Fruit fly (Drosophila melanogaster) whole organism, embryonic: ENCODE data around the gene Epp.

Source experiments
- Adf1 ChIP-seq: fragments of 200-800 bp; sonication (Bioruptor generic); IDR thresholded peaks from 2 replicates; pipeline ENCODE4 v1.3.6; 2022; ENCODE audit warnings: missing biosample characterization, missing genetic modification characterization
- Aef1 ChIP-seq: fragments of 200-800 bp; sonication (Bioruptor generic); IDR thresholded peaks from 3 replicates; pipeline ENCODE4 v1.3.6; 2022; ENCODE audit warnings: missing biosample characterization, missing genetic modification characterization
- Bgb ChIP-seq: fragments of 200-800 bp; sonication (Bioruptor generic); IDR thresholded peaks from 2 replicates; pipeline ENCODE4 v1.3.6; 2022; ENCODE audit warnings: missing biosample characterization, missing genetic modification characterization; ENCODE audit not compliant: partially characterized antibody
- CG10321 ChIP-seq: fragments of 200-800 bp; sonication (Bioruptor generic); IDR thresholded peaks from 2 replicates; pipeline ENCODE4 v1.3.6; 2022; ENCODE audit warnings: missing biosample characterization, missing genetic modification characterization
- CG12071 ChIP-seq: fragments of 200-800 bp; sonication (Bioruptor generic); optimal IDR thresholded peaks from 3 replicates; lab custom pipeline; 2018; ENCODE audit warnings: missing biosample characterization, mild to moderate bottlenecking, missing genetic modification characterization
- CG12155 ChIP-seq: fragments of 200-800 bp; sonication (Bioruptor generic); optimal IDR thresholded peaks from 3 replicates; lab custom pipeline; 2016; ENCODE audit warnings: missing biosample characterization, missing genetic modification characterization
- CG13894 ChIP-seq: fragments of 200-800 bp; sonication (Bioruptor generic); optimal IDR thresholded peaks from 3 replicates; lab custom pipeline; 2018; ENCODE audit warnings: missing biosample characterization, mild to moderate bottlenecking, missing genetic modification characterization, moderate library complexity
- CG16779 ChIP-seq: fragments of 200-800 bp; sonication (Bioruptor generic); IDR thresholded peaks from 2 replicates; pipeline ENCODE4 v1.3.6; 2022; ENCODE audit warnings: missing biosample characterization, missing genetic modification characterization
- CG16813 ChIP-seq: fragments of 200-800 bp; sonication (Bioruptor generic); IDR thresholded peaks from 3 replicates; pipeline ENCODE4 v1.3.6; 2022; ENCODE audit warnings: missing biosample characterization, missing genetic modification characterization; ENCODE audit not compliant: partially characterized antibody
- CG1832 ChIP-seq: fragments of 200-800 bp; sonication (Bioruptor generic); optimal IDR thresholded peaks from 2 replicates; lab custom pipeline; 2017; ENCODE audit warnings: missing biosample characterization, mild to moderate bottlenecking, missing genetic modification characterization, inconsistent platforms
- CG2199 ChIP-seq: fragments of 200-800 bp; sonication (Bioruptor generic); IDR thresholded peaks from 3 replicates; pipeline ENCODE4 v1.3.6; 2022; ENCODE audit warnings: missing biosample characterization, missing genetic modification characterization
- CG2202 ChIP-seq: fragments of 200-800 bp; sonication (Bioruptor generic); optimal IDR thresholded peaks from 2 replicates; lab custom pipeline; 2018; ENCODE audit warnings: missing biosample characterization, mild to moderate bottlenecking, missing genetic modification characterization
- CG4328 ChIP-seq: fragments of 200-800 bp; sonication (Bioruptor generic); optimal IDR thresholded peaks from 3 replicates; lab custom pipeline; 2017; ENCODE audit warnings: missing biosample characterization, missing genetic modification reagents, missing genetic modification characterization
- CG4854 ChIP-seq: fragments of 200-800 bp; sonication (Bioruptor generic); optimal IDR thresholded peaks from 2 replicates; lab custom pipeline; 2016; ENCODE audit warnings: missing biosample characterization, missing genetic modification characterization, inconsistent platforms
- CG6791 ChIP-seq: fragments of 200-800 bp; sonication (Bioruptor generic); IDR thresholded peaks from 3 replicates; pipeline ENCODE4 v1.3.6; 2022; ENCODE audit warnings: missing biosample characterization, missing genetic modification characterization; ENCODE audit not compliant: partially characterized antibody
- CG6813 ChIP-seq: fragments of 200-800 bp; sonication (Bioruptor generic); optimal IDR thresholded peaks from 2 replicates; lab custom pipeline; 2017; ENCODE audit warnings: missing biosample characterization, missing genetic modification characterization, mild to moderate bottlenecking, moderate library complexity, missing genetic modification reagents
- CG6854 ChIP-seq: fragments of 200-800 bp; sonication (Bioruptor generic); optimal IDR thresholded peaks from 3 replicates; lab custom pipeline; 2017; ENCODE audit warnings: missing biosample characterization, mild to moderate bottlenecking, missing genetic modification characterization
- Drgx ChIP-seq: fragments of 200-800 bp; sonication (Bioruptor generic); IDR thresholded peaks from 2 replicates; pipeline ENCODE4 v1.3.6; 2022; ENCODE audit warnings: missing biosample characterization, missing genetic modification characterization
- Eip74EF ChIP-seq, 2 experiments: fragments of 200-800 bp in 1 of 2; fragments of >200 bp in 1 of 2; sonication (Bioruptor generic) in 1 of 2; optimal IDR thresholded peaks; 2 replicates each; lab custom pipeline; 2017 to 2019; ENCODE audit warnings: missing biosample characterization in 2 of 2, missing genetic modification characterization in 2 of 2, mild to moderate bottlenecking in 1 of 2, moderate library complexity in 1 of 2
- Ets65A ChIP-seq: fragments of 200-800 bp; sonication (Bioruptor generic); peaks from one replicate; lab custom pipeline; 2016; ENCODE audit warnings: missing biosample characterization, missing genetic modification characterization
- HLHmδ ChIP-seq: fragments of 200-800 bp; sonication (Bioruptor generic); optimal IDR thresholded peaks from 2 replicates; lab custom pipeline; 2018; ENCODE audit warnings: missing biosample characterization, mild to moderate bottlenecking, missing genetic modification characterization, moderate library complexity
- Hmr ChIP-seq: fragments of 200-800 bp; sonication (Bioruptor generic); optimal IDR thresholded peaks from 3 replicates; lab custom pipeline; 2017; ENCODE audit warnings: mild to moderate bottlenecking, missing biosample characterization, missing genetic modification reagents, missing genetic modification characterization
- Lhr ChIP-seq: fragments of 200-800 bp; sonication (Bioruptor generic); optimal IDR thresholded peaks from 3 replicates; lab custom pipeline; 2017; ENCODE audit warnings: mild to moderate bottlenecking, missing biosample characterization, missing genetic modification reagents, missing genetic modification characterization
- Opbp ChIP-seq: fragments of 200-800 bp; sonication (Bioruptor generic); IDR thresholded peaks from 3 replicates; pipeline ENCODE4 v1.3.6; 2022; ENCODE audit warnings: missing biosample characterization, missing genetic modification characterization; ENCODE audit not compliant: partially characterized antibody
- Rfx ChIP-seq: fragments of 200-800 bp; sonication (Bioruptor generic); IDR thresholded peaks from 2 replicates; pipeline ENCODE4 v1.3.6; 2022; ENCODE audit warnings: missing biosample characterization, missing genetic modification characterization
- Scr ChIP-seq: fragments of 200-800 bp; sonication (Bioruptor generic); IDR thresholded peaks from 2 replicates; pipeline ENCODE4 v1.3.6; 2022; ENCODE audit warnings: missing biosample characterization, missing genetic modification characterization; ENCODE audit not compliant: partially characterized antibody
- Trl ChIP-seq, 3 experiments: fragments of >200 bp in 2 of 3; fragments of 200-800 bp in 1 of 3; sonication (Bioruptor generic) in 1 of 3; optimal IDR thresholded peaks; 2 replicates in 1 of 3; 3 replicates in 2 of 3; lab custom pipeline; 2016 to 2017; ENCODE audit warnings: missing biosample characterization in 1 of 3, missing genetic modification characterization in 1 of 3
- abd-A ChIP-seq: fragments of 200-800 bp; sonication (Bioruptor generic); optimal IDR thresholded peaks from 3 replicates; lab custom pipeline; 2019; ENCODE audit warnings: missing biosample characterization, mild to moderate bottlenecking, missing genetic modification characterization, moderate library complexity
- ato ChIP-seq: fragments of 200-800 bp; sonication (Bioruptor generic); IDR thresholded peaks from 2 replicates; pipeline ENCODE4 v1.3.6; 2022; ENCODE audit warnings: missing biosample characterization, missing genetic modification characterization; ENCODE audit not compliant: partially characterized antibody
- bsh ChIP-seq, 2 experiments: fragments of 200-800 bp; sonication (Bioruptor generic); optimal IDR thresholded peaks; 2 replicates each; lab custom pipeline; 2017 to 2018; ENCODE audit warnings: mild to moderate bottlenecking in 2 of 2, missing biosample characterization in 2 of 2, missing genetic modification characterization in 2 of 2, moderate library complexity in 1 of 2
- chinmo ChIP-seq: fragments of 200-800 bp; sonication (Bioruptor generic); IDR thresholded peaks from 4 replicates; pipeline ENCODE4 v1.3.6; 2022; ENCODE audit warnings: missing biosample characterization, missing genetic modification characterization; ENCODE audit not compliant: partially characterized antibody
- crol ChIP-seq: fragments of 200-800 bp; sonication (Bioruptor generic); IDR thresholded peaks from 2 replicates; pipeline ENCODE4 v1.3.6; 2022; ENCODE audit warnings: missing biosample characterization, missing genetic modification characterization
- ems ChIP-seq: fragments of 200-800 bp; sonication (Bioruptor generic); optimal IDR thresholded peaks from 3 replicates; lab custom pipeline; 2016; ENCODE audit warnings: missing biosample characterization, missing genetic modification characterization
- ewg ChIP-seq: fragments of 200-800 bp; sonication (Bioruptor generic); optimal IDR thresholded peaks from 3 replicates; lab custom pipeline; 2017; ENCODE audit warnings: mild to moderate bottlenecking, missing biosample characterization, missing genetic modification reagents, missing genetic modification characterization
- gem ChIP-seq: fragments of 200-800 bp; sonication (Bioruptor generic); optimal IDR thresholded peaks from 2 replicates; lab custom pipeline; 2019; ENCODE audit warnings: missing biosample characterization, mild to moderate bottlenecking, missing genetic modification characterization, moderate library complexity
- gfzf ChIP-seq: fragments of 200-800 bp; sonication (Bioruptor generic); optimal IDR thresholded peaks from 2 replicates; lab custom pipeline; 2016; ENCODE audit warnings: missing biosample characterization, mild to moderate bottlenecking, missing genetic modification characterization, moderate library complexity
- kah ChIP-seq: fragments of 200-800 bp; sonication (Bioruptor generic); optimal IDR thresholded peaks from 2 replicates; lab custom pipeline; 2018; ENCODE audit warnings: missing biosample characterization, mild to moderate bottlenecking, missing genetic modification characterization
- nom ChIP-seq: fragments of 200-800 bp; sonication (Bioruptor generic); optimal IDR thresholded peaks from 2 replicates; lab custom pipeline; 2017; ENCODE audit warnings: missing biosample characterization, missing genetic modification characterization, mild to moderate bottlenecking, moderate library complexity, missing genetic modification reagents
- sd ChIP-seq: fragments of 200-800 bp; sonication (Bioruptor generic); optimal IDR thresholded peaks from 3 replicates; lab custom pipeline; 2018; ENCODE audit warnings: missing biosample characterization, mild to moderate bottlenecking, missing genetic modification characterization, moderate library complexity
- seq ChIP-seq: fragments of 200-800 bp; sonication (Bioruptor generic); IDR thresholded peaks from 2 replicates; pipeline ENCODE4 v1.3.6; 2022; ENCODE audit warnings: missing biosample characterization, missing genetic modification characterization
- sima ChIP-seq: fragments of 200-800 bp; sonication (Bioruptor generic); optimal IDR thresholded peaks from 2 replicates; lab custom pipeline; 2016; ENCODE audit warnings: missing biosample characterization, missing genetic modification characterization
- slbo ChIP-seq: fragments of 200-800 bp; sonication (Bioruptor generic); IDR thresholded peaks from 2 replicates; pipeline ENCODE4 v1.3.6; 2022; ENCODE audit warnings: missing biosample characterization, missing genetic modification characterization
- trem ChIP-seq: fragments of 200-800 bp; optimal IDR thresholded peaks from 3 replicates; lab custom pipeline; 2019; ENCODE audit warnings: missing biosample characterization, mild to moderate bottlenecking, missing genetic modification characterization, moderate library complexity
- unc-4 ChIP-seq: fragments of 200-800 bp; sonication (Bioruptor generic); IDR thresholded peaks from 2 replicates; pipeline ENCODE4 v1.3.6; 2022; ENCODE audit warnings: missing biosample characterization, missing genetic modification characterization; ENCODE audit not compliant: partially characterized antibody
- usp ChIP-seq: fragments of >200 bp; optimal IDR thresholded peaks from 2 replicates; lab custom pipeline; 2017; ENCODE audit warnings: missing biosample characterization, missing genetic modification characterization
- vnd ChIP-seq: fragments of 200-800 bp; sonication (Bioruptor generic); IDR thresholded peaks from 3 replicates; pipeline ENCODE4 v1.3.6; 2022; ENCODE audit warnings: missing biosample characterization, missing genetic modification characterization; ENCODE audit not compliant: partially characterized antibody
- wek ChIP-seq: fragments of 200-800 bp; sonication (Bioruptor generic); optimal IDR thresholded peaks from 3 replicates; lab custom pipeline; 2018; ENCODE audit warnings: missing biosample characterization, mild to moderate bottlenecking, missing genetic modification characterization, moderate library complexity

Epp gene

dm6 chr3R:23962781-23963222, 29.9 kb downstream of the Epp start, which contains the start of gene CG31140:
TSS of gene CG31140 (plus strand) at chr3R:23963180.
- TF ChIP-seq ato (no peak), sd (peak; percentile 91), Opbp (GFP tag; lab: Robert Waterston, UW) (0 out of 3 replicates have a peak, but pooled peaks have one; percentile 16), Drgx (0 out of 2 replicates have a peak, but pooled peaks have one; percentile 14), CG4328 (GFP tag; lab: Kevin White, UChicago) (peak; percentile 25), usp (GFP tag; lab: Kevin White, UChicago) (no peak), CG4854 (no peak), Bgb (GFP tag; lab: Robert Waterston, UW) (peak; percentile 30; the same call in 1 of the 2 replicates), Aef1 (GFP tag; lab: Robert Waterston, UW) (peak; percentile 41; the same call in 1 of the 3 replicates), CG1832 (GFP tag; lab: Kevin White, UChicago) (peak; percentile 90), bsh (GFP tag; optimal IDR thresholded peaks at IDR 0.05; lab: Kevin White, UChicago) (peak in 1 of 2 experiments; percentile 38), HLHmδ (GFP tag; lab: Kevin White, UChicago) (peak; percentile 55), gfzf (peak; percentile 55), Eip74EF (GFP tag; optimal IDR thresholded peaks at IDR 0.05; lab: Kevin White, UChicago) (no peak), Rfx (0 out of 2 replicates have a peak, but pooled peaks have one; percentile 9), Scr (0 out of 2 replicates have a peak, but pooled peaks have one; percentile 14), Trl (optimal IDR thresholded peaks at IDR 0.05; lab: Kevin White, UChicago) (peak; percentile 71 to 76), Trl (GFP tag; optimal IDR thresholded peaks at IDR 0.05; lab: Kevin White, UChicago) (peak; percentile 13), CG6813 (GFP tag; lab: Kevin White, UChicago) (peak; percentile 11), seq (GFP tag; lab: Robert Waterston, UW) (peak; percentile 43; the same call in 1 of the 2 replicates), slbo (no peak), CG16779 (GFP tag; lab: Robert Waterston, UW) (peak; percentile 30; the same call in 1 of the 2 replicates), trem (tag; lab: Kevin White, UChicago) (peak; percentile 95), Adf1 (GFP tag; lab: Robert Waterston, UW) (peak; percentile 91), ems (no peak), CG12071 (GFP tag; lab: Kevin White, UChicago) (peak; percentile 63), Ets65A (GFP tag; lab: Kevin White, UChicago) (peak; percentile 74), sima (no peak), CG16813 (GFP tag; lab: Robert Waterston, UW) (0 out of 3 replicates have a peak, but pooled peaks have one; percentile 21), CG12155 (GFP tag; lab: Kevin White, UChicago) (no peak), vnd (GFP tag; lab: Robert Waterston, UW) (no peak), CG10321 (GFP tag; lab: Robert Waterston, UW) (peak; percentile 70), CG13894 (tag; lab: Kevin White, UChicago) (no peak), nom (GFP tag; lab: Kevin White, UChicago) (peak; percentile 61), CG2202 (tag; lab: Kevin White, UChicago) (no peak), unc-4 (GFP tag; lab: Robert Waterston, UW) (0 out of 2 replicates have a peak, but pooled peaks have one; percentile 26), wek (GFP tag; lab: Kevin White, UChicago) (peak; percentile 49), ewg (GFP tag; lab: Kevin White, UChicago) (peak; percentile 89), kah (GFP tag; lab: Kevin White, UChicago) (peak; percentile 27), crol (GFP tag; lab: Robert Waterston, UW) (peak; percentile 65), Lhr (GFP tag; lab: Kevin White, UChicago) (peak; percentile 7), gem (tag; lab: Kevin White, UChicago) (no peak), CG6854 (GFP tag; lab: Kevin White, UChicago) (peak; percentile 27), abd-A (peak; percentile 85), CG2199 (GFP tag; lab: Robert Waterston, UW) (0 out of 3 replicates have a peak, but pooled peaks have one; percentile 36), chinmo (GFP tag; lab: Robert Waterston, UW) (peak; percentile 72; the same call in 1 of the 4 replicates), Hmr (GFP tag; lab: Kevin White, UChicago) (peak; percentile 38), CG6791 (no peak)
